Worm (Caenorhabditis elegans) whole organism, midembryonic: ENCODE measurements around the gene Y41C4A.32.

Source experiments
- T22C8.4 ChIP-seq: fragments of 200-800 bp; sonication (Bioruptor generic); IDR thresholded peaks from 2 replicates; pipeline ENCODE4 v1.3.6; 2022; ENCODE audit warnings: missing genetic modification characterization, missing compliant biosample characterization
- cog-1 ChIP-seq: sonication (generic microtip); optimal IDR thresholded peaks from 2 replicates; lab custom pipeline; 2016; ENCODE audit warnings: missing genetic modification characterization, missing compliant biosample characterization
- flt-1 ChIP-seq: fragments of 200-800 bp; sonication (Bioruptor generic); IDR thresholded peaks from 2 replicates; pipeline ENCODE4 v1.3.6; 2022; ENCODE audit warnings: missing genetic modification characterization, missing compliant biosample characterization
- klf-2 ChIP-seq: fragments of 200-800 bp; sonication (Bioruptor generic); conservative IDR thresholded peaks from 2 replicates; pipeline ENCODE4 v1.3.6; 2022; ENCODE audit warnings: missing genetic modification reagents, missing genetic modification characterization, missing compliant biosample characterization
- med-1 ChIP-seq: sonication (generic microtip); optimal IDR thresholded peaks from 2 replicates; lab custom pipeline; 2017; ENCODE audit warnings: missing genetic modification characterization, mild to moderate bottlenecking, missing compliant biosample characterization, antibody characterized with exemption, missing genetic modification reagents; ENCODE audit not compliant: insufficient read depth
- ref-1 ChIP-seq: fragments of 200-800 bp; sonication (Bioruptor generic); conservative IDR thresholded peaks from 2 replicates; pipeline ENCODE4 v1.3.6; 2022; ENCODE audit warnings: missing genetic modification reagents, missing genetic modification characterization, missing compliant biosample characterization
- tab-1 ChIP-seq: fragments of 200-800 bp; sonication (Bioruptor generic); IDR thresholded peaks from 2 replicates; pipeline ENCODE4 v1.3.6; 2022; ENCODE audit warnings: missing genetic modification characterization, missing compliant biosample characterization
- ztf-23 ChIP-seq: fragments of 200-800 bp; sonication (Bioruptor generic); IDR thresholded peaks from 2 replicates; pipeline ENCODE4 v1.3.6; 2022; ENCODE audit warnings: missing genetic modification reagents, missing genetic modification characterization, missing compliant biosample characterization
- ztf-29 ChIP-seq: fragments of 200-800 bp; sonication (Bioruptor generic); IDR thresholded peaks from 2 replicates; pipeline ENCODE4 v1.3.6; 2022; ENCODE audit warnings: missing genetic modification reagents, missing genetic modification characterization, missing compliant biosample characterization

Y41C4A.32 gene

DNA sequence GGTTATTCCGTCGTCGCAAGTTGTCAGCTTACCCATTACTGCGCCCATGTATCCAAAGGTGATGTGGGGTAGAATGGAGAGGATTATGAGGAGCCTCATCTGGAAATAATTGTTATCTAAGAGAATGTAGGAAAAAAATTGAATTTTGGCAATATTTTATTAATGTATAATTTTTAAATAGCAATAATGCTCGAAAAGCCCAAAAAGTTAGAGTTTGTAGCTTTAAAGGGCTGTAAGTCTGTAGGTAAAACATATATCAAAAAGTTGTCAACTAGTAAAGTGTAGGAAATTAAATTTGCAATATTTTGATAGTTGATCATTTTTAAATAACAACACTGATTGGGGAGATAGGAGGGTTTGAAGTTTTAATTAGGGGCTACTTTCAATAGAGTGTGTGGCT, 12.8 kb upstream of the Y41C4A.32 start, which contains the start of gene Y41C4A.8:
Gene Y41C4A.8 (minus strand): TSS at position 101 of the 400 bp plus-strand sequence.
- TF ChIP-seq tab-1 (GFP tag; lab: Robert Waterston, UW), result no peak
- no peak for TF ChIP-seq klf-2 (GFP tag; lab: Robert Waterston, UW)
- TF ChIP-seq T22C8.4, result no peak
- TF ChIP-seq ztf-23, result no peak
- no peak for TF ChIP-seq flt-1 (GFP tag; lab: Robert Waterston, UW)
- no peak for TF ChIP-seq med-1 (GFP tag; lab: Kevin White, UChicago)
- no peak for TF ChIP-seq ref-1
- no peak for TF ChIP-seq ztf-29 (GFP tag; lab: Robert Waterston, UW)
- no peak for TF ChIP-seq cog-1 (tag; lab: Kevin White, UChicago)

- TF ChIP-seq ref-1, result no peak
- TF ChIP-seq T22C8.4, result no peak
- TF ChIP-seq med-1 (GFP tag; lab: Kevin White, UChicago), result no peak
- TF ChIP-seq ztf-29 (GFP tag; lab: Robert Waterston, UW), result no peak
- no peak for TF ChIP-seq tab-1 (GFP tag; lab: Robert Waterston, UW)
- TF ChIP-seq ztf-23, result no peak
- TF ChIP-seq klf-2 (GFP tag; lab: Robert Waterston, UW), result no peak
- TF ChIP-seq flt-1 (GFP tag; lab: Robert Waterston, UW), result no peak
- no peak for TF ChIP-seq cog-1 (tag; lab: Kevin White, UChicago)
Measured at ce11 chrIII:11718548-11718947, 3.0 kb upstream of the Y41C4A.32 start, which contains the start of gene Y41C4A.9. Y41C4A.9 (minus strand) TSS chrIII:11718645.

ce11 chrIII:11719400-11719875, 2.1 kb upstream of the Y41C4A.32 start, which contains the start of the genes elb-1 and Y41C4A.11:
elb-1 (minus strand) TSS chrIII:11719450.
Y41C4A.11 (plus strand) TSS chrIII:11719860.
- TF ChIP-seq med-1 (GFP tag; lab: Kevin White, UChicago) (no peak), ztf-29 (GFP tag; lab: Robert Waterston, UW) (no peak), cog-1 (tag; lab: Kevin White, UChicago) (no peak), klf-2 (GFP tag; lab: Robert Waterston, UW) (no peak), ztf-23 (no peak)

DNA sequence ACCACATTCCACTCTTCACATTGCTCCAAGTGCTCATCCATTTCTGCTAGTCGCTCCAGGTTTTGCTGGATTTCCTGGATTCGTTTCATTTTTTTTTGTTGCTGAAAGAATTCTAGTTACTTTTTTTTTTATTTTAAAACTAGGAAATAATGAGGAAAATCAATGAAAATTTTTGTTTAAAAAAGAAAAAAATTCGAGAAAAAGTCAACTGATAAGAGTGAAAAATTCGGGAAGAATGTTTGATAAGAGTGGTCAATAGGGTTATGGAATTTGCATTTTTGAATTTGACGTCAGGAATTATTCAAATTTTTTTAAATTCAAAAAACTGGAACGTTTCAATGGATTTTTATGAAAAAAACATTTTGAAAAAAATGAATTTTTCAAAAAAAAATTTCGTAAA, 5.1 kb downstream of the Y41C4A.32 start, which contains the start of gene Y41C4A.12:
Gene Y41C4A.12 (minus strand): TSS at position 101 of the 400 bp plus-strand sequence.
- TF ChIP-seq ref-1 (no peak), ztf-29 (GFP tag; lab: Robert Waterston, UW) (no peak), ztf-23 (no peak), med-1 (GFP tag; lab: Kevin White, UChicago) (no peak), tab-1 (GFP tag; lab: Robert Waterston, UW) (no peak), flt-1 (GFP tag; lab: Robert Waterston, UW) (no peak), cog-1 (tag; lab: Kevin White, UChicago) (no peak), klf-2 (GFP tag; lab: Robert Waterston, UW) (no peak), T22C8.4 (no peak)

DNA sequence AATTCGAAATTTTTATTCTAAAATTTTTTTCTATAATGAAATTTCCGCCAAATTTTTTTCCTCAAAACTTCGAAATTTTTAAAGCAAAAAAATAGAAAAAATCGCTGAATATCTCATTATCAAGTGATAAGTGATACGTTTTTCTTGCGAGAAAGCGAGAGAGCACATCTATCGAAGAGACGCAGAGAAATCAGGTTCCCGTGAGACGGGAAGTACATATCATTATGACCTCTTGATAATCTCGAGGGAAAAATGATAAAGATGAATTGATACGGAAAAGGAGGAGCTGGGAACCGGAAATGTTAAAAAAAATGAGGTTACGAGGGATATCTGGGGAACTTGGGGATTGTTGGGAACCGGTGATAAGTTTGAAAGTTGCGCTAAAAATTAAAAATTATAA, 5.5 kb downstream of the Y41C4A.32 start:
- TF ChIP-seq klf-2 (GFP tag; lab: Robert Waterston, UW) (no peak), ztf-29 (GFP tag; lab: Robert Waterston, UW) (no peak), tab-1 (GFP tag; lab: Robert Waterston, UW) (no peak), ztf-23 (no peak), T22C8.4 (no peak), med-1 (GFP tag; lab: Kevin White, UChicago) (no peak), cog-1 (tag; lab: Kevin White, UChicago) (no peak), flt-1 (GFP tag; lab: Robert Waterston, UW) (no peak), ref-1 (no peak)

DNA sequence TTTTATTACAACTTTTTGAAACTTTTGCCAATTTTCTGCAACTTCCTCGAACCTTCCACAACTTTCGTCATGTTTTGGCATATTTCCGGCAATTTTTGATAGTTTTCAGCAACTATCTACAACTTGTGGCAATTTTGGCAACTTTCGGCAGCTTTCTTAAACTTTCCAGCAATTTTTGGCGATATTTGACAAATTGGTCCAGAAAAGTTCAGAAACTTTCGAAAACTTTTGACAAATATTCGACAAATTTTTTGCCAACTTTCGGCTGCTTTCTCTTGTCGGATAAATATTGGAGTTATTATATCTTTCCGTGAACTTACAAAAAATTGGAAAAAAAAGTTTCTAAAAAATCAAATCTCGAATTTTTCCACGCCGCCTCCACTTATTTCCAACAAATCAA, 8.8 kb downstream of the Y41C4A.32 start, which contains the start of gene Y41C4A.18:
Gene Y41C4A.18 (plus strand): TSS at position 301 of the 400 bp plus-strand sequence.
- TF ChIP-seq ztf-29 (GFP tag; lab: Robert Waterston, UW), result no peak
- no peak for TF ChIP-seq flt-1 (GFP tag; lab: Robert Waterston, UW)
- TF ChIP-seq T22C8.4, result no peak
- no peak for TF ChIP-seq med-1 (GFP tag; lab: Kevin White, UChicago)
- TF ChIP-seq ref-1, result no peak
- no peak for TF ChIP-seq tab-1 (GFP tag; lab: Robert Waterston, UW)
- TF ChIP-seq ztf-23, result no peak
- no peak for TF ChIP-seq cog-1 (tag; lab: Kevin White, UChicago)
- TF ChIP-seq klf-2 (GFP tag; lab: Robert Waterston, UW), result no peak

ce11 chrIII:11730850-11731249, 9.3 kb downstream of the Y41C4A.32 start:
- TF ChIP-seq tab-1 (GFP tag; lab: Robert Waterston, UW) (no peak), ref-1 (no peak), ztf-23 (no peak), flt-1 (GFP tag; lab: Robert Waterston, UW) (no peak), T22C8.4 (no peak), med-1 (GFP tag; lab: Kevin White, UChicago) (no peak), cog-1 (tag; lab: Kevin White, UChicago) (no peak), ztf-29 (GFP tag; lab: Robert Waterston, UW) (no peak), klf-2 (GFP tag; lab: Robert Waterston, UW) (no peak)

ce11 chrIII:11731491-11731890, 10.0 kb downstream of the Y41C4A.32 start:
- no peak for TF ChIP-seq T22C8.4

ce11 chrIII:11732056-11732455, 10.6 kb downstream of the Y41C4A.32 start, which contains the start of gene Y41C4A.21:
Y41C4A.21 (plus strand) TSS chrIII:11732356.
- TF ChIP-seq flt-1 (GFP tag; lab: Robert Waterston, UW), result no peak
- no peak for TF ChIP-seq klf-2 (GFP tag; lab: Robert Waterston, UW)
- TF ChIP-seq cog-1 (tag; lab: Kevin White, UChicago), result no peak
- no peak for TF ChIP-seq ztf-23
- TF ChIP-seq ztf-29 (GFP tag; lab: Robert Waterston, UW), result no peak
- no peak for TF ChIP-seq ref-1
- TF ChIP-seq T22C8.4, result no peak
- no peak for TF ChIP-seq tab-1 (GFP tag; lab: Robert Waterston, UW)
- TF ChIP-seq med-1 (GFP tag; lab: Kevin White, UChicago), result no peak

DNA sequence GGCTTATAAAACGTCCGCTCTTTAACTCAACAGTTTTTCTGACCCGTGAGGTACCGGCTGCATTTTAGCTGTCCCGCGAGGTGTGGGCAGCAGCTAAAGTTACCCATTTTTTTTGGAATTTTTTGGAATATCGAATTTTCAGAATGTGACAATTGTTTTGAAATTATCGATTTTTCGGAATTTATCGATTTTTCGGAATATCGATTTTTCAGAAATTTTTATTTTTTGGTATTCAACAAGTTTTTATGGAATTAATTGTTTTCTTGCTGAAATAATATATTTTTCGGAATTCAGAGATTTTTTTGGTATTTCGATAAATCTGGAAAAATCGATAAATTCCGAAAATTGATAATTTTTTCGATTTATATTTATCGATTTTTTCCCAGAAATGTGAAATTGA, 11.4 kb downstream of the Y41C4A.32 start:
- peak; percentile 80 for TF ChIP-seq T22C8.4
- no peak for TF ChIP-seq med-1 (GFP tag; lab: Kevin White, UChicago)
